Worm (Caenorhabditis elegans) whole organism, L4 larva: ENCODE data around the gene rbg-1.
A peak's percentile ranks its signal among the peaks of the same experiment; 100 is the strongest.

ENCODE experiments used
- ama-1 ChIP-seq: fragments of 150-350 bp; optimal IDR thresholded peaks from 2 replicates; lab custom pipeline; 2014; ENCODE audit warnings: inconsistent platforms, mixed read lengths
- daf-12 ChIP-seq: fragments of 150-350 bp; optimal IDR thresholded peaks from 2 replicates; lab custom pipeline; 2014; ENCODE audit warnings: missing biosample characterization, missing genetic modification reagents, missing genetic modification characterization
- daf-16 ChIP-seq, 3 experiments: sonication (generic microtip); optimal IDR thresholded peaks; 2 replicates each; lab custom pipeline; 2016 to 2017; ENCODE audit warnings: missing genetic modification characterization in 3 of 3, missing genetic modification reagents in 3 of 3, mild to moderate bottlenecking in 2 of 3, missing compliant biosample characterization in 2 of 3, missing biosample characterization in 1 of 3, moderate library complexity in 1 of 3
- dmd-8 ChIP-seq: fragments of 200-800 bp; sonication (Bioruptor generic); IDR thresholded peaks from 2 replicates; pipeline ENCODE4 v1.3.6; 2022; ENCODE audit warnings: missing genetic modification characterization, missing compliant biosample characterization
- jun-1 ChIP-seq: fragments of 150-350 bp; optimal IDR thresholded peaks from 2 replicates; lab custom pipeline; 2014; ENCODE audit warnings: missing biosample characterization, missing genetic modification reagents, missing genetic modification characterization
- lin-39 ChIP-seq: fragments of 150-350 bp; optimal IDR thresholded peaks from 2 replicates; lab custom pipeline; 2014; ENCODE audit warnings: missing biosample characterization, missing genetic modification reagents, missing genetic modification characterization
- mep-1 ChIP-seq: fragments of 150-350 bp; sonication (generic microtip); optimal IDR thresholded peaks from 3 replicates; lab custom pipeline; 2014; ENCODE audit warnings: missing biosample characterization, missing genetic modification characterization
- mes-2 ChIP-seq: sonication (generic microtip); optimal IDR thresholded peaks from 2 replicates; lab custom pipeline; 2016; ENCODE audit warnings: missing genotype, mild to moderate bottlenecking, missing genetic modification characterization, missing compliant biosample characterization; ENCODE audit not compliant: poor library complexity, severe bottlenecking
- nhr-6 ChIP-seq: fragments of 150-350 bp; optimal IDR thresholded peaks from 2 replicates; lab custom pipeline; 2014; ENCODE audit warnings: missing biosample characterization, missing genetic modification characterization
- pqm-1 ChIP-seq: sonication (generic microtip); optimal IDR thresholded peaks from 2 replicates; lab custom pipeline; 2017; ENCODE audit warnings: missing biosample characterization, missing genetic modification characterization
- skn-1 ChIP-seq: fragments of 150-350 bp; optimal IDR thresholded peaks from 2 replicates; lab custom pipeline; 2014; ENCODE audit warnings: missing biosample characterization, missing genetic modification characterization
- snpc-4 ChIP-seq: fragments of 150-350 bp; optimal IDR thresholded peaks from 2 replicates; lab custom pipeline; 2014; ENCODE audit warnings: missing biosample characterization, missing genetic modification characterization
- unc-130 ChIP-seq: sonication (generic microtip); optimal IDR thresholded peaks from 2 replicates; lab custom pipeline; 2016; ENCODE audit warnings: missing genetic modification reagents, missing genetic modification characterization, missing compliant biosample characterization
- zag-1 ChIP-seq: fragments of 150-350 bp; optimal IDR thresholded peaks from 2 replicates; lab custom pipeline; 2014; ENCODE audit warnings: missing biosample characterization, missing genetic modification characterization

DNA sequence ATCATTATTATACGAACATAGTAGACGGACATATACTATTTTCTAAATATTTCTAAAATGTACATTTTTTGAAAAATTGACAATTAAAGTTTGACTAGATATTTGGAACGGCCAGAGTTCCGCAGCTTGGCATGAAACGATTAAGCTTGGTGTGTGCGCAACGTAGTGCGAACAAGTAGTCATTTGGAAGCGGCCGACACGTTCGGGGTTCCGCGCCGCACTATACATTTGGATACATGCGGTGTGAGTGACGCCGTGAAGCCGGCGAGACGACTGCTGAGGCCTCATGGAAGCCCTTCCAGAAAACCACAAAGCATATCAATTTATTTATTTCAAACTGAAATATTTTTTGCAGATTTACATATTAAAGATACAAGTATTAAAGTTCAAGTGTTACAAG lies 45.1 kb upstream of the rbg-1 start:
- no peak for TF ChIP-seq jun-1
- peak; percentile 75 for TF ChIP-seq snpc-4 (tag; lab: Kevin White, UChicago)
- TF ChIP-seq ama-1 (lab: Kevin White, UChicago), result no peak
- TF ChIP-seq pqm-1 (tag; lab: Kevin White, UChicago), result no peak
- TF ChIP-seq dmd-8 (GFP tag; lab: Robert Waterston, UW), result no peak
- no peak for TF ChIP-seq daf-12
- TF ChIP-seq daf-16 (GFP tag; optimal IDR thresholded peaks at IDR 0.05; lab: Kevin White, UChicago), result no peak
- no peak for TF ChIP-seq daf-16 (tag; optimal IDR thresholded peaks at IDR 0.05; lab: Kevin White, UChicago)
- TF ChIP-seq mes-2 (tag; lab: Kevin White, UChicago), result no peak
- TF ChIP-seq mep-1, result no peak
- TF ChIP-seq zag-1 (tag; lab: Kevin White, UChicago), result no peak
- TF ChIP-seq lin-39, result no peak
- TF ChIP-seq unc-130 (GFP tag; lab: Kevin White, UChicago), result no peak
- TF ChIP-seq skn-1 (tag; lab: Kevin White, UChicago), result no peak
- TF ChIP-seq nhr-6 (tag; lab: Kevin White, UChicago), result no peak
